Fruit fly (Drosophila melanogaster): Measurements from ENCODE around the gene lectin-22C.

DNA sequence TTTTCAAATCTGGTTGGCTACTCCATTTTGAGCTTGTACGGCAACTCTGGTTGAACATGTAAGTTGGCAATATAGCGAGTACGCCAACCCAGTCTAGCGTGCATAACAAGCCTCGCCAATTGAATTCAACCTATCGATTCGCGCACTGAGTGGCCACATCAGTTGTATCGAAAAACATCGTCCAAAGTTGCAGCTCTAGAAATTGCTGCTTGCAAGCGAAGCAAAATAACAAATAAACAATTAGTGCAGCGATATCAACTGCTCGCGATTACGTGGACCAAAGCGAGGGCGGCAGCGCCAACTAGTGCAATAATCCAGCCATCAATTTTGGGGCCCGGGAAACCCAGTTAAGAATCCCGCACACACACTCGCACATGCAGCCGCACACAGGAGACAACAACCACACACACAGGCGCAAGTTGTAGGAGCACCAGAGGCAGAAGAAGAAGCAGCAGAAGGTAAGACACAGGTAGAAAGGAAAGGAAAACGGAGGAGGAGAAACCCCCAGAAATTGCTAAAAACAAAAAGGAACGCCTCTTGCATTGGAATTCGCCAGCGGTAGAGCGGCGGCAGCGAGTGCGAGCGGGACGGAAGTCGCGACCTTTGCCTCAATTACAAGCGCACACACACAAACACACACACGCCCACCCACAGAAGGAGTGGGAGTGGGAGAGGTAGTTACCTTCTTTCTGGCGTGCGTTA, 637 bp upstream of the lectin-22C start:
- TF ChIP-seq HLH106 (tag; optimal IDR thresholded peaks at IDR 0.05) (no peak), br (GFP tag; optimal IDR thresholded peaks at IDR 0.05) (no peak), pan (optimal IDR thresholded peaks at IDR 0.05) (no peak), N (GFP tag; optimal IDR thresholded peaks at IDR 0.05) (peak; percentile 21), dl (GFP tag; optimal IDR thresholded peaks at IDR 0.05; ENCODE audit: insufficient read depth in 1 of 2, partially characterized antibody in 2 of 2) (no peak), Hr78 (GFP tag; optimal IDR thresholded peaks at IDR 0.05) (no peak), CG32264 (GFP tag; optimal IDR thresholded peaks at IDR 0.05) (no peak), Rel (GFP tag; optimal IDR thresholded peaks at IDR 0.05) (no peak), Rel (tag; optimal IDR thresholded peaks at IDR 0.05) (peak; percentile 71)

All from whole organism, wandering third instar larva.